Worm (Caenorhabditis elegans) whole organism, L3 larva: Measurements from ENCODE around the gene gst-13.

Experiments used
- ceh-82 ChIP-seq: fragments of 150-350 bp; optimal IDR thresholded peaks from 2 replicates; lab custom pipeline; 2014; ENCODE audit warnings: missing biosample characterization, missing genetic modification characterization
- egl-27 ChIP-seq: sonication (generic microtip); optimal IDR thresholded peaks from 4 replicates; lab custom pipeline; 2017; ENCODE audit warnings: missing biosample characterization, missing genetic modification reagents, missing genetic modification characterization
- elt-3 ChIP-seq, 3 experiments: fragments of 150-350 bp in 1 of 3; sonication (generic microtip) in 2 of 3; optimal IDR thresholded peaks; 2 replicates in 2 of 3; 4 replicates in 1 of 3; lab custom pipeline; 2014 to 2017; ENCODE audit warnings: missing biosample characterization in 3 of 3, missing genetic modification characterization in 3 of 3
- nhr-12 ChIP-seq: fragments of 150-350 bp; optimal IDR thresholded peaks from 2 replicates; lab custom pipeline; 2014; ENCODE audit warnings: missing biosample characterization, missing genetic modification characterization
- nhr-25 ChIP-seq: sonication (generic microtip); optimal IDR thresholded peaks from 2 replicates; lab custom pipeline; 2017; ENCODE audit warnings: missing biosample characterization, missing genetic modification characterization
- nhr-67 ChIP-seq: fragments of 150-350 bp; optimal IDR thresholded peaks from 2 replicates; lab custom pipeline; 2014; ENCODE audit warnings: missing biosample characterization, missing genetic modification characterization
- pha-4 ChIP-seq: fragments of 150-350 bp; optimal IDR thresholded peaks from 2 replicates; lab custom pipeline; 2014; ENCODE audit warnings: missing biosample characterization, missing genetic modification reagents, missing genetic modification characterization
- pqm-1 ChIP-seq: fragments of 150-350 bp; optimal IDR thresholded peaks from 2 replicates; lab custom pipeline; 2017; ENCODE audit warnings: missing biosample characterization, missing genetic modification characterization, inconsistent platforms

ce11 chrII:9266755-9267154, 35.5 kb downstream of the gst-13 start, which contains the start of gene C01G6.2:
- TF ChIP-seq egl-27 (tag; lab: Kevin White, UChicago) (no peak), nhr-12 (tag; lab: Kevin White, UChicago) (no peak), nhr-25 (tag; lab: Kevin White, UChicago) (no peak), ceh-82 (no peak), elt-3 (tag; optimal IDR thresholded peaks at IDR 0.05; lab: Kevin White, UChicago) (no peak), pha-4 (tag; lab: Kevin White, UChicago) (no peak), pqm-1 (tag; lab: Kevin White, UChicago) (no peak), nhr-67 (tag; lab: Kevin White, UChicago) (no peak)
